Worm (Caenorhabditis elegans) whole organism, L4 larva: ENCODE data around the gene C54C6.4.

Source experiments
- F26F4.8 ChIP-seq: fragments of 200-800 bp; sonication (Bioruptor generic); conservative IDR thresholded peaks from 2 replicates; pipeline ENCODE4 v1.3.6; 2022; ENCODE audit warnings: missing genetic modification characterization, missing compliant biosample characterization
- F37D6.2 ChIP-seq: sonication (generic microtip); optimal IDR thresholded peaks from 2 replicates; lab custom pipeline; 2016; ENCODE audit warnings: mild to moderate bottlenecking, missing genetic modification characterization, missing compliant biosample characterization
- T20F7.1 ChIP-seq: fragments of 200-800 bp; sonication (Bioruptor generic); optimal IDR thresholded peaks from 2 replicates; lab custom pipeline; 2018; ENCODE audit warnings: mild to moderate bottlenecking, missing genetic modification characterization, missing compliant biosample characterization
- Y48G9A.11 ChIP-seq: fragments of 200-800 bp; sonication (Bioruptor generic); IDR thresholded peaks from 2 replicates; pipeline ENCODE4 v1.3.6; 2022; ENCODE audit warnings: missing genetic modification reagents, missing genetic modification characterization, missing compliant biosample characterization
- Y75B8A.6 ChIP-seq: fragments of 200-800 bp; sonication (Bioruptor generic); IDR thresholded peaks from 2 replicates; pipeline ENCODE4 v1.3.6; 2022; ENCODE audit warnings: missing genetic modification reagents, missing genetic modification characterization, missing compliant biosample characterization
- aha-1 ChIP-seq: fragments of 150-350 bp; peaks from one replicate; lab custom pipeline; 2014; ENCODE audit warnings: missing biosample characterization, missing genetic modification characterization
- ceh-44 ChIP-seq: fragments of 200-800 bp; sonication (Bioruptor generic); IDR thresholded peaks from 2 replicates; pipeline ENCODE4 v1.3.6; 2022; ENCODE audit warnings: missing genetic modification reagents, missing genetic modification characterization, missing compliant biosample characterization
- daf-12 ChIP-seq: fragments of 150-350 bp; optimal IDR thresholded peaks from 2 replicates; lab custom pipeline; 2014; ENCODE audit warnings: missing biosample characterization, missing genetic modification reagents, missing genetic modification characterization
- daf-16 ChIP-seq, 3 experiments: sonication (generic microtip); optimal IDR thresholded peaks; 2 replicates each; lab custom pipeline; 2016 to 2017; ENCODE audit warnings: missing genetic modification characterization in 3 of 3, missing genetic modification reagents in 3 of 3, mild to moderate bottlenecking in 2 of 3, missing compliant biosample characterization in 2 of 3, missing biosample characterization in 1 of 3, moderate library complexity in 1 of 3
- daf-19 ChIP-seq: fragments of 200-800 bp; sonication (Bioruptor generic); conservative IDR thresholded peaks from 2 replicates; pipeline ENCODE4 v1.3.6; 2022; ENCODE audit warnings: missing genetic modification characterization, missing compliant biosample characterization
- dmd-6 ChIP-seq: fragments of 200-800 bp; sonication (Bioruptor generic); IDR thresholded peaks from 2 replicates; pipeline ENCODE4 v1.3.6; 2022; ENCODE audit warnings: missing genetic modification reagents, missing genetic modification characterization, missing compliant biosample characterization
- dmd-9 ChIP-seq: fragments of 200-800 bp; sonication (Bioruptor generic); IDR thresholded peaks from 2 replicates; pipeline ENCODE4 v1.3.6; 2022; ENCODE audit warnings: missing genetic modification reagents, missing genetic modification characterization, missing compliant biosample characterization
- dpl-1 ChIP-seq: fragments of 150-350 bp; optimal IDR thresholded peaks from 2 replicates; lab custom pipeline; 2014; ENCODE audit warnings: missing biosample characterization, missing genetic modification reagents, missing genetic modification characterization
- dve-1 ChIP-seq: sonication (generic microtip); optimal IDR thresholded peaks from 2 replicates; lab custom pipeline; 2017; ENCODE audit warnings: antibody characterized with exemption, mild to moderate bottlenecking, missing genetic modification characterization, missing compliant biosample characterization; ENCODE audit not compliant: insufficient read depth
- egl-27 ChIP-seq: sonication (generic microtip); optimal IDR thresholded peaks from 3 replicates; lab custom pipeline; 2017; ENCODE audit warnings: missing biosample characterization, missing genetic modification reagents, missing genetic modification characterization
- hlh-30 ChIP-seq: sonication (generic microtip); optimal IDR thresholded peaks from 2 replicates; lab custom pipeline; 2017; ENCODE audit warnings: antibody characterized with exemption, mild to moderate bottlenecking, missing genetic modification characterization, missing compliant biosample characterization; ENCODE audit not compliant: insufficient read depth
- hmg-1.1 ChIP-seq: fragments of 200-800 bp; sonication (Bioruptor generic); IDR thresholded peaks from 2 replicates; pipeline ENCODE4 v1.3.6; 2022; ENCODE audit warnings: missing genetic modification reagents, missing genetic modification characterization, missing compliant biosample characterization
- lim-7 ChIP-seq: fragments of 200-800 bp; sonication (Bioruptor generic); IDR thresholded peaks from 2 replicates; pipeline ENCODE4 v1.3.6; 2022; ENCODE audit warnings: missing genetic modification characterization, missing compliant biosample characterization
- lin-15B ChIP-seq: fragments of 150-350 bp; sonication (generic microtip); optimal IDR thresholded peaks from 3 replicates; lab custom pipeline; 2014; ENCODE audit warnings: missing biosample characterization, missing genetic modification characterization
- lin-38 ChIP-seq: fragments of 200-800 bp; sonication (Bioruptor generic); IDR thresholded peaks from 2 replicates; pipeline ENCODE4 v1.3.6; 2022; ENCODE audit warnings: missing genetic modification reagents, missing genetic modification characterization, missing compliant biosample characterization
- lin-39 ChIP-seq: fragments of 150-350 bp; optimal IDR thresholded peaks from 2 replicates; lab custom pipeline; 2014; ENCODE audit warnings: missing biosample characterization, missing genetic modification reagents, missing genetic modification characterization
- lsy-2 ChIP-seq, 2 experiments: fragments of 150-350 bp in 1 of 2; sonication (generic microtip) in 1 of 2; optimal IDR thresholded peaks; 2 replicates each; lab custom pipeline; 2014 to 2017; ENCODE audit warnings: missing biosample characterization in 2 of 2, missing genetic modification characterization in 2 of 2
- madf-9 ChIP-seq: fragments of 200-800 bp; sonication (Bioruptor generic); conservative IDR thresholded peaks from 2 replicates; pipeline ENCODE4 v1.3.6; 2022; ENCODE audit warnings: missing genetic modification reagents, missing genetic modification characterization, missing compliant biosample characterization
- mdl-1 ChIP-seq, 2 experiments: fragments of 150-350 bp in 1 of 2; sonication (generic microtip) in 1 of 2; optimal IDR thresholded peaks; 2 replicates each; lab custom pipeline; 2014 to 2017; ENCODE audit warnings: missing biosample characterization in 2 of 2, missing genetic modification characterization in 2 of 2
- mdt-29 ChIP-seq: fragments of 200-800 bp; sonication (Bioruptor generic); IDR thresholded peaks from 2 replicates; pipeline ENCODE4 v1.3.6; 2022; ENCODE audit warnings: missing genetic modification reagents, missing genetic modification characterization, missing compliant biosample characterization
- mep-1 ChIP-seq: fragments of 150-350 bp; sonication (generic microtip); optimal IDR thresholded peaks from 3 replicates; lab custom pipeline; 2014; ENCODE audit warnings: missing biosample characterization, missing genetic modification characterization
- mes-2 ChIP-seq: sonication (generic microtip); optimal IDR thresholded peaks from 2 replicates; lab custom pipeline; 2016; ENCODE audit warnings: missing genotype, mild to moderate bottlenecking, missing genetic modification characterization, missing compliant biosample characterization; ENCODE audit not compliant: poor library complexity, severe bottlenecking
- nhr-102 ChIP-seq: sonication (generic microtip); optimal IDR thresholded peaks from 2 replicates; lab custom pipeline; 2016; ENCODE audit warnings: mild to moderate bottlenecking, missing genetic modification characterization, moderate library complexity, missing compliant biosample characterization
- nhr-28 ChIP-seq: fragments of 150-350 bp; optimal IDR thresholded peaks from 2 replicates; lab custom pipeline; 2014; ENCODE audit warnings: missing biosample characterization, missing genetic modification characterization
- nhr-6 ChIP-seq: fragments of 150-350 bp; optimal IDR thresholded peaks from 2 replicates; lab custom pipeline; 2014; ENCODE audit warnings: missing biosample characterization, missing genetic modification characterization
- nhr-76 ChIP-seq: fragments of 150-350 bp; optimal IDR thresholded peaks from 2 replicates; lab custom pipeline; 2014; ENCODE audit warnings: missing biosample characterization, missing genetic modification characterization
- nhr-77 ChIP-seq: fragments of 150-350 bp; optimal IDR thresholded peaks from 2 replicates; lab custom pipeline; 2014; ENCODE audit warnings: missing biosample characterization, missing genetic modification characterization
- pha-4 ChIP-seq, 2 experiments: fragments of 150-350 bp in 1 of 2; fragments of 200-800 bp in 1 of 2; sonication (Bioruptor generic) in 1 of 2; IDR thresholded peaks in 1 of 2; optimal IDR thresholded peaks in 1 of 2; 2 replicates each; pipeline versions ENCODE4 v1.3.6 to Lab custom; 2014 to 2022; ENCODE audit warnings: missing genetic modification characterization in 2 of 2, missing genetic modification reagents in 2 of 2, missing biosample characterization in 1 of 2, missing compliant biosample characterization in 1 of 2
- pqm-1 ChIP-seq: sonication (generic microtip); optimal IDR thresholded peaks from 2 replicates; lab custom pipeline; 2017; ENCODE audit warnings: missing biosample characterization, missing genetic modification characterization
- rbr-2 ChIP-seq: sonication (generic microtip); optimal IDR thresholded peaks from 2 replicates; lab custom pipeline; 2016; ENCODE audit warnings: missing genotype, missing genetic modification characterization, missing compliant biosample characterization
- sdz-12 ChIP-seq: fragments of 200-800 bp; sonication (Bioruptor generic); optimal IDR thresholded peaks from 2 replicates; lab custom pipeline; 2018; ENCODE audit warnings: mild to moderate bottlenecking, missing genetic modification characterization, missing compliant biosample characterization
- spr-3 ChIP-seq: fragments of 200-800 bp; sonication (Bioruptor generic); optimal IDR thresholded peaks from 2 replicates; lab custom pipeline; 2018; ENCODE audit warnings: mild to moderate bottlenecking, missing genetic modification characterization, missing compliant biosample characterization
- tag-97 ChIP-seq: fragments of 200-800 bp; sonication (Bioruptor generic); IDR thresholded peaks from 2 replicates; pipeline ENCODE4 v1.3.6; 2022; ENCODE audit warnings: missing genetic modification characterization, missing compliant biosample characterization
- unc-130 ChIP-seq: sonication (generic microtip); optimal IDR thresholded peaks from 2 replicates; lab custom pipeline; 2016; ENCODE audit warnings: missing genetic modification reagents, missing genetic modification characterization, missing compliant biosample characterization
- zfp-3 ChIP-seq: fragments of 200-800 bp; sonication (Bioruptor generic); conservative IDR thresholded peaks from 2 replicates; pipeline ENCODE4 v1.3.6; 2022; ENCODE audit warnings: missing genetic modification reagents, missing genetic modification characterization, missing compliant biosample characterization
- ztf-7 ChIP-seq: fragments of 150-350 bp; optimal IDR thresholded peaks from 2 replicates; lab custom pipeline; 2014; ENCODE audit warnings: missing biosample characterization, missing genetic modification characterization

Gene C54C6.4

DNA sequence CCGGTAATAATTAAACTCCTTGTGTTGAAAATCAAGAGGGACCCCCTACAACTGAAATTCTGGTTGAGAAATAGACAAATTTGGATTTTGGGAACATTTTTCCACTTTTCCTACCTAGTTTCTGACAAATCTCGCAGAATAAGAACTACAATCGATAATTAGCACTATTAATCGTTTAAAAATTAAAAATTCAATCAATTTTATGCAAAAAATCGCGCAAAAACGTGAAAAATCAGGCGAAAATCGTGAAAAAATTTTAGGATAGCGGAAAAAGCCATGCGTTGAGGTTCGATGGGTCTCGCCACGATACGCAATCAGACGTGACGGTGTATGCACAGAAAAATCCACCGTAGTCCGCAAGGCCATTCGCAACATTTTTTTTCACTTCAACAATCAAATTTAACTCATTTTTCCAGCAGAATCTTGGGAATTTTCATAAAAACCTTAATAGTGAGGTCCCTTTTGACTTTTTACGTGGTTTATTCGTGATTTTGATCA lies 48.3 kb upstream of the C54C6.4 start, which contains the start of gene lias-1 (continued):
- TF ChIP-seq zfp-3 (GFP tag; lab: Robert Waterston, UW) (no peak), lin-15B (no peak), daf-19 (GFP tag; lab: Robert Waterston, UW) (no peak), hmg-1.1 (GFP tag; lab: Robert Waterston, UW) (peak; percentile 66), F37D6.2 (tag; lab: Kevin White, UChicago) (no peak), dmd-9 (GFP tag; lab: Robert Waterston, UW) (no peak), spr-3 (no peak), daf-12 (no peak), F26F4.8 (GFP tag; lab: Robert Waterston, UW) (no peak), lin-39 (tag; lab: Kevin White, UChicago) (no peak)

- TF ChIP-seq hlh-30 (tag; lab: Kevin White, UChicago) (peak; percentile 36), tag-97 (GFP tag; lab: Robert Waterston, UW) (no peak), lsy-2 (tag; optimal IDR thresholded peaks at IDR 0.05; lab: Kevin White, UChicago) (peak in 1 of 2 experiments; percentile 97), mdt-29 (GFP tag; lab: Robert Waterston, UW) (no peak), dpl-1 (GFP tag; lab: Kevin White, UChicago) (peak; percentile 64), zfp-3 (GFP tag; lab: Robert Waterston, UW) (no peak), nhr-102 (no peak), daf-19 (GFP tag; lab: Robert Waterston, UW) (no peak), T20F7.1 (GFP tag; lab: Kevin White, UChicago) (no peak), unc-130 (GFP tag; lab: Kevin White, UChicago) (peak; percentile 66), Y48G9A.11 (GFP tag; lab: Robert Waterston, UW) (no peak), mes-2 (tag; lab: Kevin White, UChicago) (peak; percentile 72), dmd-6 (GFP tag; lab: Robert Waterston, UW) (peak; percentile 27; the same call in 1 of the 2 replicates), daf-12 (no peak), Y75B8A.6 (GFP tag; lab: Robert Waterston, UW) (no peak), egl-27 (tag; lab: Kevin White, UChicago) (no peak), lin-38 (peak; percentile 57), ceh-44 (no peak), ztf-7 (tag; lab: Kevin White, UChicago) (peak; percentile 14), lin-39 (tag; lab: Kevin White, UChicago) (no peak), madf-9 (GFP tag; lab: Robert Waterston, UW) (no peak), dve-1 (tag; lab: Kevin White, UChicago) (peak; percentile 57), nhr-77 (tag; lab: Kevin White, UChicago) (no peak), nhr-28 (peak; percentile 7), nhr-6 (tag; lab: Kevin White, UChicago) (peak; percentile 36), rbr-2 (tag; lab: Kevin White, UChicago) (peak; percentile 25), pha-4 (GFP tag; IDR thresholded peaks at IDR 0.05; lab: Robert Waterston, UW) (no peak), pha-4 (tag; optimal IDR thresholded peaks at IDR 0.05; lab: Kevin White, UChicago) (peak; percentile 74), pqm-1 (tag; lab: Kevin White, UChicago) (no peak), mdl-1 (tag; optimal IDR thresholded peaks at IDR 0.05; lab: Kevin White, UChicago) (no peak), lin-15B (no peak), sdz-12 (GFP tag; lab: Kevin White, UChicago) (no peak), mep-1 (tag; lab: Kevin White, UChicago) (peak; percentile 46), lim-7 (GFP tag; lab: Robert Waterston, UW) (no peak), daf-16 (GFP tag; optimal IDR thresholded peaks at IDR 0.05; lab: Kevin White, UChicago) (peak in 1 of 2 experiments; percentile 25), daf-16 (tag; optimal IDR thresholded peaks at IDR 0.05; lab: Kevin White, UChicago) (peak; percentile 91), aha-1 (tag; lab: Kevin White, UChicago) (peak; percentile 85), nhr-76 (tag; lab: Kevin White, UChicago) (no peak)
Observed at ce11 chrIII:3509908-3510307, 43.5 kb upstream of the C54C6.4 start, which contains the start of the genes M01F1.4 and mrpl-35. Gene M01F1.4, minus strand, starts transcription at chrIII:3510033. Gene mrpl-35, plus strand, starts transcription at chrIII:3510237.
